Worm (Caenorhabditis elegans): ENCODE data around the gene srz-31.

DNA sequence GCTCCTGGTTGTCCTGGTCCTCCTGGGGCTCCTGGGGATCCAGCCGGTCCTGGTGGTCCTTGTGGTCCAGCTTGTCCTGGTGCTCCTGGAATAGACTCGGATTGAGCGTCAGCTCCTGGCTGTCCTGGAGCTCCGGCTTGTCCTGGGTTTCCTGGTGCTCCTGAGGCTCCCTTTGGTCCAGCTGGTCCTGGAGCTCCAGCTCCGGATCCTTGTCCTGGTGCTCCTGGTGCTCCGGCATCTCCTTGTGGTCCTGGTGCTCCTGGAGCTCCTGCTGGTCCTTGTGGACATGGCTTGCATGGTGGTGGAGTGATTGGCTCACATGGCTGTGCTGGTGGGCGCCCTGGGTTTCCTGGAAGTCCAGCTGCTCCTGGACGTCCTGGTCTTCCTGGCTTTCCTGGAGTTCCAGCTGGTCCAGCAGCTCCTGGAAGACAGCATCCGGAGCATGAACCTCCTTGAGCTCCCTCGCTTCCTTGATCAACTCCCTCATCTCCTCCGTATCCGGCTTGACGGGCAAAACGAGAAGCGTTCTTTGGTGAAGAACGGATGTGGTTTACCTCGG lies 38.5 kb upstream of the srz-31 start:
- TF ChIP-seq F13C5.2 (tag; optimal IDR thresholded peaks at IDR 0.05) = no peak
- TF ChIP-seq B0310.2 (tag; optimal IDR thresholded peaks at IDR 0.05) = no peak
- no peak for TF ChIP-seq hmbx-1 (tag; optimal IDR thresholded peaks at IDR 0.05)
- TF ChIP-seq ama-1 (optimal IDR thresholded peaks at IDR 0.05) = no peak
- TF ChIP-seq flt-1 (GFP tag; IDR thresholded peaks at IDR 0.05) = no peak
- TF ChIP-seq scrt-1 (GFP tag; IDR thresholded peaks at IDR 0.05) = no peak
- TF ChIP-seq sea-1 (GFP tag; conservative IDR thresholded peaks at IDR 0.05) = no peak
- no peak for TF ChIP-seq hmg-4 (GFP tag; optimal IDR thresholded peaks at IDR 0.05)
- TF ChIP-seq ceh-36 (tag; optimal IDR thresholded peaks at IDR 0.05) = no peak
- no peak for TF ChIP-seq ceh-13 (GFP tag; optimal IDR thresholded peaks at IDR 0.05)
- no peak for TF ChIP-seq ets-7 (tag; optimal IDR thresholded peaks at IDR 0.05)
